Fruit fly (Drosophila melanogaster) whole organism, embryonic: ENCODE results near the gene TrpRS.

Experiments
- Abd-B ChIP-seq: fragments of 200-800 bp; sonication (Bioruptor generic); optimal IDR thresholded peaks from 2 replicates; lab custom pipeline; 2018; ENCODE audit warnings: missing biosample characterization, mild to moderate bottlenecking, missing genetic modification characterization, moderate library complexity
- Atf6 ChIP-seq: fragments of 200-800 bp; sonication (Bioruptor generic); IDR thresholded peaks from 2 replicates; pipeline ENCODE4 v1.3.6; 2022; ENCODE audit warnings: missing biosample characterization, missing genetic modification characterization
- BEAF-32 ChIP-seq: fragments of 200-800 bp; sonication (Bioruptor generic); optimal IDR thresholded peaks from 3 replicates; lab custom pipeline; 2017; ENCODE audit warnings: missing biosample characterization, missing genetic modification characterization, mild to moderate bottlenecking, moderate library complexity, missing genetic modification reagents
- CG11504 ChIP-seq: fragments of 200-800 bp; sonication (Bioruptor generic); optimal IDR thresholded peaks from 3 replicates; lab custom pipeline; 2019; ENCODE audit warnings: missing biosample characterization, mild to moderate bottlenecking, missing genetic modification characterization, moderate library complexity
- CG12659 ChIP-seq: fragments of 200-800 bp; sonication (Bioruptor generic); optimal IDR thresholded peaks from 3 replicates; lab custom pipeline; 2017; ENCODE audit warnings: mild to moderate bottlenecking, missing biosample characterization, missing genetic modification reagents, missing genetic modification characterization
- CG13287 ChIP-seq: fragments of 200-800 bp; sonication (Bioruptor generic); IDR thresholded peaks from 2 replicates; pipeline ENCODE4 v1.3.6; 2022; ENCODE audit warnings: missing biosample characterization, missing genetic modification characterization; ENCODE audit not compliant: partially characterized antibody
- CG1647 ChIP-seq: fragments of 200-800 bp; sonication (Bioruptor generic); optimal IDR thresholded peaks from 3 replicates; lab custom pipeline; 2016; ENCODE audit warnings: missing biosample characterization, missing genetic modification characterization
- CG16813 ChIP-seq: fragments of 200-800 bp; sonication (Bioruptor generic); IDR thresholded peaks from 3 replicates; pipeline ENCODE4 v1.3.6; 2022; ENCODE audit warnings: missing biosample characterization, missing genetic modification characterization; ENCODE audit not compliant: partially characterized antibody
- CG2116 ChIP-seq: fragments of 200-800 bp; sonication (Bioruptor generic); optimal IDR thresholded peaks from 3 replicates; lab custom pipeline; 2018; ENCODE audit warnings: missing biosample characterization, mild to moderate bottlenecking, missing genetic modification characterization
- CG2199 ChIP-seq: fragments of 200-800 bp; sonication (Bioruptor generic); IDR thresholded peaks from 3 replicates; pipeline ENCODE4 v1.3.6; 2022; ENCODE audit warnings: missing biosample characterization, missing genetic modification characterization
- CG34224 ChIP-seq: fragments of 200-800 bp; sonication (Bioruptor generic); IDR thresholded peaks from 3 replicates; pipeline ENCODE4 v1.3.6; 2022; ENCODE audit warnings: missing biosample characterization, missing genetic modification characterization; ENCODE audit not compliant: partially characterized antibody
- CG6272 ChIP-seq: fragments of 200-800 bp; sonication (Bioruptor generic); IDR thresholded peaks from 2 replicates; pipeline ENCODE4 v1.3.6; 2022; ENCODE audit warnings: missing biosample characterization, missing genetic modification characterization
- CG6813 ChIP-seq: fragments of 200-800 bp; sonication (Bioruptor generic); optimal IDR thresholded peaks from 2 replicates; lab custom pipeline; 2017; ENCODE audit warnings: missing biosample characterization, missing genetic modification characterization, mild to moderate bottlenecking, moderate library complexity, missing genetic modification reagents
- CG7963 ChIP-seq: fragments of 200-800 bp; sonication (Bioruptor generic); IDR thresholded peaks from 3 replicates; pipeline ENCODE4 v1.3.6; 2022; ENCODE audit warnings: missing biosample characterization, missing genetic modification characterization; ENCODE audit not compliant: partially characterized antibody
- CG8290 ChIP-seq, 3 experiments: fragments of 200-800 bp; sonication (Bioruptor generic); optimal IDR thresholded peaks; 2 replicates each; lab custom pipeline; 2016 to 2019; ENCODE audit warnings: missing biosample characterization in 3 of 3, missing genetic modification characterization in 3 of 3, mild to moderate bottlenecking in 2 of 3, moderate library complexity in 1 of 3
- Dll ChIP-seq: fragments of 200-800 bp; sonication (Bioruptor generic); IDR thresholded peaks from 4 replicates; pipeline ENCODE4 v1.3.6; 2022; ENCODE audit warnings: missing biosample characterization, missing genetic modification characterization; ENCODE audit not compliant: partially characterized antibody
- Doc3 ChIP-seq: fragments of 200-800 bp; sonication (Bioruptor generic); IDR thresholded peaks from 3 replicates; pipeline ENCODE4 v1.3.6; 2022; ENCODE audit warnings: missing biosample characterization, missing genetic modification characterization; ENCODE audit not compliant: partially characterized antibody
- Dp ChIP-seq: fragments of 200-800 bp; sonication (Bioruptor generic); optimal IDR thresholded peaks from 2 replicates; lab custom pipeline; 2018; ENCODE audit warnings: missing biosample characterization, mild to moderate bottlenecking, missing genetic modification characterization, moderate library complexity
- Dref ChIP-seq: fragments of 200-800 bp; sonication (Bioruptor generic); IDR thresholded peaks from 2 replicates; pipeline ENCODE4 v1.3.6; 2022; ENCODE audit warnings: missing biosample characterization, missing genetic modification characterization
- E2f2 ChIP-seq: fragments of 200-800 bp; sonication (Bioruptor generic); IDR thresholded peaks from 2 replicates; pipeline ENCODE4 v1.3.6; 2022; ENCODE audit warnings: missing biosample characterization, missing genetic modification characterization
- HLH4C ChIP-seq: fragments of 200-800 bp; sonication (Bioruptor generic); IDR thresholded peaks from 3 replicates; pipeline ENCODE4 v1.3.6; 2022; ENCODE audit warnings: missing biosample characterization, missing genetic modification characterization; ENCODE audit not compliant: partially characterized antibody
- MBD-R2 ChIP-seq: fragments of 200-800 bp; sonication (Bioruptor generic); IDR thresholded peaks from 2 replicates; pipeline ENCODE4 v1.3.6; 2022; ENCODE audit warnings: missing biosample characterization, missing genetic modification characterization
- Meics ChIP-seq: fragments of 200-800 bp; sonication (Bioruptor generic); optimal IDR thresholded peaks from 2 replicates; lab custom pipeline; 2017; ENCODE audit warnings: missing biosample characterization, mild to moderate bottlenecking, missing genetic modification characterization
- Scr ChIP-seq: fragments of 200-800 bp; sonication (Bioruptor generic); IDR thresholded peaks from 2 replicates; pipeline ENCODE4 v1.3.6; 2022; ENCODE audit warnings: missing biosample characterization, missing genetic modification characterization; ENCODE audit not compliant: partially characterized antibody
- amos ChIP-seq: fragments of 200-800 bp; sonication (Bioruptor generic); IDR thresholded peaks from 2 replicates; pipeline ENCODE4 v1.3.6; 2022; ENCODE audit warnings: missing biosample characterization, missing genetic modification characterization; ENCODE audit not compliant: partially characterized antibody
- ato ChIP-seq: fragments of 200-800 bp; sonication (Bioruptor generic); IDR thresholded peaks from 2 replicates; pipeline ENCODE4 v1.3.6; 2022; ENCODE audit warnings: missing biosample characterization, missing genetic modification characterization; ENCODE audit not compliant: partially characterized antibody
- bbx ChIP-seq: fragments of 200-800 bp; sonication (Bioruptor generic); IDR thresholded peaks from 2 replicates; pipeline ENCODE4 v1.3.6; 2022; ENCODE audit warnings: missing biosample characterization, missing genetic modification characterization; ENCODE audit not compliant: partially characterized antibody
- cad ChIP-seq: fragments of >200 bp; optimal IDR thresholded peaks from 2 replicates; lab custom pipeline; 2017; ENCODE audit warnings: missing biosample characterization, missing genetic modification characterization
- hbn ChIP-seq: fragments of 200-800 bp; sonication (Bioruptor generic); IDR thresholded peaks from 2 replicates; pipeline ENCODE4 v1.3.6; 2022; ENCODE audit warnings: missing biosample characterization, missing genetic modification characterization; ENCODE audit not compliant: partially characterized antibody
- hkb ChIP-seq, 2 experiments: fragments of 200-800 bp in 1 of 2; fragments of >200 bp in 1 of 2; sonication (Bioruptor generic) in 1 of 2; IDR thresholded peaks in 1 of 2; optimal IDR thresholded peaks in 1 of 2; 2 replicates each; pipeline versions ENCODE4 v1.3.6 to Lab custom; 2017 to 2022; ENCODE audit warnings: missing biosample characterization in 1 of 2, missing genetic modification characterization in 1 of 2
- nerfin-1 ChIP-seq: fragments of 200-800 bp; sonication (Bioruptor generic); optimal IDR thresholded peaks from 3 replicates; lab custom pipeline; 2019; ENCODE audit warnings: missing biosample characterization, mild to moderate bottlenecking, missing genetic modification characterization, moderate library complexity
- row ChIP-seq: fragments of 200-800 bp; sonication (Bioruptor generic); IDR thresholded peaks from 3 replicates; pipeline ENCODE4 v1.3.6; 2022; ENCODE audit warnings: missing biosample characterization, missing genetic modification characterization
- sna ChIP-seq: fragments of 200-800 bp; sonication (Bioruptor generic); IDR thresholded peaks from 2 replicates; pipeline ENCODE4 v1.3.6; 2022; ENCODE audit warnings: missing biosample characterization, missing genetic modification characterization; ENCODE audit not compliant: partially characterized antibody
- so ChIP-seq: fragments of 200-800 bp; sonication (Bioruptor generic); IDR thresholded peaks from 3 replicates; pipeline ENCODE4 v1.3.6; 2022; ENCODE audit warnings: missing biosample characterization, missing genetic modification characterization
- stwl ChIP-seq: fragments of 200-800 bp; sonication (Bioruptor generic); optimal IDR thresholded peaks from 3 replicates; lab custom pipeline; 2018; ENCODE audit warnings: missing biosample characterization, mild to moderate bottlenecking, missing genetic modification characterization, moderate library complexity
- sug ChIP-seq: fragments of 200-800 bp; optimal IDR thresholded peaks from 2 replicates; lab custom pipeline; 2019; ENCODE audit warnings: missing biosample characterization, mild to moderate bottlenecking, missing genetic modification characterization, moderate library complexity
- tna ChIP-seq: fragments of 200-800 bp; sonication (Bioruptor generic); IDR thresholded peaks from 2 replicates; pipeline ENCODE4 v1.3.6; 2022; ENCODE audit warnings: missing biosample characterization, missing genetic modification characterization; ENCODE audit not compliant: partially characterized antibody
- unc-4 ChIP-seq: fragments of 200-800 bp; sonication (Bioruptor generic); IDR thresholded peaks from 2 replicates; pipeline ENCODE4 v1.3.6; 2022; ENCODE audit warnings: missing biosample characterization, missing genetic modification characterization; ENCODE audit not compliant: partially characterized antibody
- zen2 ChIP-seq: fragments of 200-800 bp; sonication (Bioruptor generic); IDR thresholded peaks from 3 replicates; pipeline ENCODE4 v1.3.6; 2022; ENCODE audit warnings: missing biosample characterization, missing genetic modification characterization; ENCODE audit not compliant: partially characterized antibody

The TrpRS gene

dm6 chr3R:9258252-9259225 lies 8.2 kb downstream of the TrpRS start, which contains the start of the genes Ibf2 and Ibf1 (continued):
- TF ChIP-seq CG11504 (no peak), hbn (GFP tag; lab: Robert Waterston, UW) (peak; percentile 63; the same call in 1 of the 2 replicates), so (GFP tag; lab: Robert Waterston, UW) (no peak), stwl (tag; lab: Kevin White, UChicago) (peak; percentile 30), zen2 (GFP tag; lab: Robert Waterston, UW) (peak; percentile 45; the same call in 2 of the 3 replicates), CG12659 (GFP tag; lab: Kevin White, UChicago) (peak; percentile 33), cad (GFP tag; lab: Kevin White, UChicago) (no peak), CG6272 (no peak), ato (GFP tag; lab: Robert Waterston, UW) (peak; percentile 83), CG7963 (GFP tag; lab: Robert Waterston, UW) (peak; percentile 84), CG8290 (GFP tag; optimal IDR thresholded peaks at IDR 0.05; lab: Kevin White, UChicago) (peak; percentile 90), CG8290 (tag; optimal IDR thresholded peaks at IDR 0.05; lab: Kevin White, UChicago) (peak; percentile 66 to 86), hkb (optimal IDR thresholded peaks at IDR 0.05; lab: Kevin White, UChicago) (peak; percentile 25), hkb (GFP tag; IDR thresholded peaks at IDR 0.05; lab: Robert Waterston, UW) (no peak)

dm6 chr3R:9257616-9258015 lies 9.1 kb downstream of the TrpRS start, which contains the start of gene CG16736:
Gene CG16736 (minus strand): TSS chr3R:9257716.
- TF ChIP-seq CG2199 (no peak), CG2116 (GFP tag; lab: Kevin White, UChicago) (no peak), Atf6 (GFP tag; lab: Robert Waterston, UW) (no peak)

dm6 chr3R:9254798-9255197 lies 11.9 kb downstream of the TrpRS start, which contains the start of gene CG16734:
Gene CG16734 (plus strand): TSS chr3R:9255052.
- TF ChIP-seq Doc3 (GFP tag; lab: Robert Waterston, UW) = peak; percentile 41; the same call in 1 of the 3 replicates
- TF ChIP-seq CG11504 = no peak
- TF ChIP-seq tna (GFP tag; lab: Robert Waterston, UW) = peak; percentile 36; the same call in 1 of the 2 replicates
- TF ChIP-seq Dp = peak; percentile 50
- TF ChIP-seq CG13287 = peak; percentile 64
- peak; percentile 54; the same call in 1 of the 2 replicates for TF ChIP-seq MBD-R2 (GFP tag; lab: Robert Waterston, UW)
- no peak for TF ChIP-seq CG1647 (GFP tag; lab: Kevin White, UChicago)
- peak; percentile 12; the same call in 1 of the 2 replicates for TF ChIP-seq sna (GFP tag; lab: Robert Waterston, UW)
- TF ChIP-seq CG16813 (GFP tag; lab: Robert Waterston, UW) = peak; percentile 22; the same call in 1 of the 3 replicates
- no peak for TF ChIP-seq nerfin-1 (tag; lab: Kevin White, UChicago)
- peak; percentile 46 for TF ChIP-seq Scr (GFP tag; lab: Robert Waterston, UW)
- peak; percentile 16 for TF ChIP-seq CG2116 (GFP tag; lab: Kevin White, UChicago)
- TF ChIP-seq E2f2 (GFP tag; lab: Robert Waterston, UW) = peak; percentile 50
- TF ChIP-seq unc-4 (GFP tag; lab: Robert Waterston, UW) = peak; percentile 38; the same call in 1 of the 2 replicates
- TF ChIP-seq row = peak; percentile 24; the same call in 1 of the 3 replicates
- no peak for TF ChIP-seq ato (GFP tag; lab: Robert Waterston, UW)
- TF ChIP-seq Meics (GFP tag; lab: Kevin White, UChicago) = peak; percentile 95
- no peak for TF ChIP-seq sug (tag; lab: Kevin White, UChicago)
- no peak for TF ChIP-seq CG6813 (GFP tag; lab: Kevin White, UChicago)
- TF ChIP-seq Abd-B (GFP tag; lab: Kevin White, UChicago) = no peak
- peak; percentile 21; the same call in 1 of the 2 replicates for TF ChIP-seq amos
- TF ChIP-seq CG34224 = peak; percentile 37; the same call in 1 of the 3 replicates
- peak; percentile 57 for TF ChIP-seq Dref (GFP tag; lab: Robert Waterston, UW)
- TF ChIP-seq stwl (tag; lab: Kevin White, UChicago) = peak; percentile 35
- 0 out of 2 replicates have a peak, but pooled peaks have one; percentile 39 for TF ChIP-seq bbx (GFP tag; lab: Robert Waterston, UW)
- TF ChIP-seq Dll = peak; percentile 41; the same call in 1 of the 4 replicates
- no peak for TF ChIP-seq cad (GFP tag; lab: Kevin White, UChicago)
- TF ChIP-seq BEAF-32 (GFP tag; lab: Kevin White, UChicago) = peak; percentile 22
- TF ChIP-seq HLH4C (GFP tag; lab: Robert Waterston, UW) = peak; percentile 36; the same call in 1 of the 3 replicates
